Worm (Caenorhabditis elegans): Measurements from ENCODE around the gene B0034.7.

DNA sequence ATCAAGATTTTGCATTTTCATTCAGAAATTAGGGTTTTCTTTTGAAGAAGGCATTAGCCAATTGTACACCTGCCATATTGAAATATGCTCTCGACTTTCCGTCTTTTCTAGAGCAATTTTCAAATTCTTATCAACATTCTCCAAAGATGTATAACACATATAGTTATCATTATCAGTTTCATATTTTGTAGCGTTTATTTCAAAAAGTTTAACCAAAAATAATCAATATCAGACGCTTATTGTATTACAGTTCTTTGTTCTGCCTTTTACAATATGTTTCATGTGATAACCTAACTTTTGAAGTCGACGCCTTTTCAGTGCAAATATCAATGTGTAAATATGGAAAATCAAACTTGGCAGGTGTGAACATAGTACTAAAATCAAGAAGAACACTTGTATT, 47.5 kb upstream of the B0034.7 start:
- TF ChIP-seq elt-1 (tag; optimal IDR thresholded peaks at IDR 0.05; ENCODE audit: borderline replicate concordance, insufficient read depth), result no peak
- TF ChIP-seq lin-32 (GFP tag; optimal IDR thresholded peaks at IDR 0.05), result no peak
- TF ChIP-seq nhr-2 (tag; optimal IDR thresholded peaks at IDR 0.05), result no peak
- no peak for TF ChIP-seq mls-2 (tag; optimal IDR thresholded peaks at IDR 0.05)
- TF ChIP-seq mep-1 (tag; optimal IDR thresholded peaks at IDR 0.05), result no peak
- no peak for TF ChIP-seq bed-3 (GFP tag; optimal IDR thresholded peaks at IDR 0.05)
- no peak for TF ChIP-seq unc-39 (tag; optimal IDR thresholded peaks at IDR 0.05)
- TF ChIP-seq sptf-1 (tag; optimal IDR thresholded peaks at IDR 0.05), result no peak
- TF ChIP-seq nhr-28 (tag; optimal IDR thresholded peaks at IDR 0.05), result no peak
- TF ChIP-seq ces-1 (GFP tag; optimal IDR thresholded peaks at IDR 0.05), result no peak
- TF ChIP-seq lsy-2 (tag; optimal IDR thresholded peaks at IDR 0.05), result no peak

All from whole organism, mixed stage, embryonic.